Fruit fly (Drosophila melanogaster) whole organism, wandering third instar larva: ENCODE measurements around the gene CG12420.

Experiments
- CrebA ChIP-seq: fragments of 200-800 bp; sonication (Bioruptor generic); optimal IDR thresholded peaks from 2 replicates; lab custom pipeline; 2016; ENCODE audit warnings: missing biosample characterization, mild to moderate bottlenecking, missing genetic modification characterization, borderline replicate concordance
- Dif ChIP-seq: fragments of 200-275, 200-300 bp; sonication (Bioruptor generic); optimal IDR thresholded peaks from 2 replicates; lab custom pipeline; 2018; ENCODE audit warnings: missing biosample characterization, missing genetic modification characterization; ENCODE audit not compliant: partially characterized antibody
- GATAd ChIP-seq: sonication (Bioruptor generic); optimal IDR thresholded peaks from 2 replicates; lab custom pipeline; 2016; ENCODE audit warnings: missing biosample characterization, missing genetic modification characterization
- Jra ChIP-seq: sonication (Bioruptor generic); optimal IDR thresholded peaks from 2 replicates; lab custom pipeline; 2016; ENCODE audit warnings: missing biosample characterization, missing genetic modification characterization
- OdsH ChIP-seq: fragments of 200-800 bp; sonication (Bioruptor generic); optimal IDR thresholded peaks from 2 replicates; lab custom pipeline; 2016; ENCODE audit warnings: missing biosample characterization, mild to moderate bottlenecking, missing genetic modification characterization
- br ChIP-seq: fragments of 200-800 bp; sonication (Bioruptor generic); optimal IDR thresholded peaks from 2 replicates; lab custom pipeline; 2016; ENCODE audit warnings: missing biosample characterization, missing genetic modification characterization
- dl ChIP-seq, 2 experiments: fragments of 175-275, 200-275 bp in 1 of 2; fragments of 200-275 bp in 1 of 2; sonication (Bioruptor generic); optimal IDR thresholded peaks; lab custom pipeline; 2018; ENCODE audit warnings: mild to moderate bottlenecking in 2 of 2, missing biosample characterization in 2 of 2, missing genetic modification characterization in 2 of 2, moderate library complexity in 2 of 2; ENCODE audit not compliant: partially characterized antibody in 2 of 2, insufficient read depth in 1 of 2
- dmrt93B ChIP-seq: fragments of 200-800 bp; sonication (Bioruptor generic); optimal IDR thresholded peaks from 2 replicates; lab custom pipeline; 2018; ENCODE audit warnings: missing biosample characterization, mild to moderate bottlenecking, missing genetic modification characterization
- fru ChIP-seq: fragments of 200-800 bp; sonication (Bioruptor generic); optimal IDR thresholded peaks from 3 replicates; lab custom pipeline; 2016; ENCODE audit warnings: missing biosample characterization, mild to moderate bottlenecking, missing genetic modification characterization
- jim ChIP-seq: fragments of 175-275, 200-325 bp; sonication (Bioruptor generic); optimal IDR thresholded peaks from 2 replicates; lab custom pipeline; 2016; ENCODE audit warnings: missing biosample characterization, mild to moderate bottlenecking, missing genetic modification characterization
- pan ChIP-seq: fragments of >200 bp; optimal IDR thresholded peaks from 2 replicates; lab custom pipeline; 2017

CG12420 gene

dm6 chr3R:10272695-10273094, 50.2 kb downstream of the CG12420 start:
- TF ChIP-seq GATAd (GFP tag; lab: Kevin White, UChicago) (no peak), pan (lab: Kevin White, UChicago) (no peak), dl (GFP tag; optimal IDR thresholded peaks at IDR 0.05; lab: Kevin White, UChicago; ENCODE audit: insufficient read depth in 1 of 2, partially characterized antibody in 2 of 2) (no peak), dmrt93B (GFP tag; lab: Kevin White, UChicago) (no peak), fru (GFP tag; lab: Kevin White, UChicago) (no peak), OdsH (no peak), br (no peak), jim (GFP tag; lab: Kevin White, UChicago) (no peak), Jra (GFP tag; lab: Kevin White, UChicago) (no peak), Dif (GFP tag; lab: Kevin White, UChicago) (no peak), CrebA (GFP tag; lab: Kevin White, UChicago) (no peak)
